Comparison of ENCODE assay signal across 1 fruit fly cellular context in genomic region chr3L:2255775-2256174, dm6.
TF ChIP-seq lines count a peak whose summit lies in the region.

No protein-coding gene starts in this region.

TF ChIP-seq in whole organism, embryonic, 481 proteins besides CTCF, POLR2A, EP300 and RAD21 (continued from another document):
- TF ChIP-seq psq (GFP tag; optimal IDR thresholded peaks at IDR 0.05; lab: Kevin White, UChicago): no peak
- TF ChIP-seq Deaf1 (tag; optimal IDR thresholded peaks at IDR 0.05; lab: Kevin White, UChicago): peak; percentile 26
- 0 out of 3 replicates have a peak, but pooled peaks have one; percentile 38 for TF ChIP-seq Dbx (GFP tag; IDR thresholded peaks at IDR 0.05; lab: Robert Waterston, UW)
TF ChIP-seq in whole organism, embryonic: peak in this region for 8.
